Worm (Caenorhabditis elegans): Measurements from ENCODE around the gene C28A5.6.
"Not testable (repeated sequence)": the region's sequence is repeated elsewhere in the genome, so short reads cannot be mapped to it uniquely, and the experiment has no call there.

Gene C28A5.6

ce11 chrIII:4384487-4384886, 44.8 kb downstream of the C28A5.6 start, which contains the start of gene pals-28:
TSS of gene pals-28 (plus strand) at chrIII:4384787.
- TF ChIP-seq nhr-11 (tag; optimal IDR thresholded peaks at IDR 0.05), result no peak
- no peak for TF ChIP-seq unc-86 (tag; optimal IDR thresholded peaks at IDR 0.05)
- no peak for TF ChIP-seq Y22D7AL.16 (tag; optimal IDR thresholded peaks at IDR 0.05)
- no peak for TF ChIP-seq ceh-19 (GFP tag; optimal IDR thresholded peaks at IDR 0.05)
- TF ChIP-seq ceh-34 (tag; optimal IDR thresholded peaks at IDR 0.05), result no peak

- TF ChIP-seq syd-9 (tag; optimal IDR thresholded peaks at IDR 0.05) (no peak), pat-9 (tag; optimal IDR thresholded peaks at IDR 0.05) (no peak), fkh-6 (tag; optimal IDR thresholded peaks at IDR 0.05) (no peak), ahr-1 (tag; optimal IDR thresholded peaks at IDR 0.05) (no peak), K02D7.2 (tag; optimal IDR thresholded peaks at IDR 0.05) (no peak), nfya-1 (tag; optimal IDR thresholded peaks at IDR 0.05) (peak; percentile 76), npax-4 (tag; optimal IDR thresholded peaks at IDR 0.05) (no peak)
These were observed 47.2 kb downstream of the C28A5.6 start for ce11 chrIII:4382118-4382517.

- TF ChIP-seq dve-1 (tag; optimal IDR thresholded peaks at IDR 0.05) (no peak), hlh-15 (tag; optimal IDR thresholded peaks at IDR 0.05) (no peak), eyg-1 (tag; optimal IDR thresholded peaks at IDR 0.05) (no peak), Y22D7AL.16 (tag; optimal IDR thresholded peaks at IDR 0.05) (no peak), F13H6.1 (tag; optimal IDR thresholded peaks at IDR 0.05) (no peak)
These were observed 48.0 kb downstream of the C28A5.6 start, which contains the start of gene pals-27 for ce11 chrIII:4381343-4381742. TSS of gene pals-27 (plus strand) at chrIII:4381643.

ce11 chrIII:4380835-4381234, 48.5 kb downstream of the C28A5.6 start:
- TF ChIP-seq unc-42 (tag; optimal IDR thresholded peaks at IDR 0.05) (peak; percentile 60), ceh-45 (GFP tag; IDR thresholded peaks at IDR 0.05) (no peak), ceh-6 (GFP tag; optimal IDR thresholded peaks at IDR 0.05) (no peak), tbx-2 (tag; optimal IDR thresholded peaks at IDR 0.05) (no peak), dmd-4 (tag; optimal IDR thresholded peaks at IDR 0.05; ENCODE audit: borderline replicate concordance) (no peak), nfya-1 (tag; optimal IDR thresholded peaks at IDR 0.05) (peak; percentile 31), T23F11.4 (GFP tag; optimal IDR thresholded peaks at IDR 0.05) (no peak), ama-1 (optimal IDR thresholded peaks at IDR 0.05) (no peak), sox-2 (GFP tag; IDR thresholded peaks at IDR 0.05) (peak; percentile 24), ceh-31 (tag; optimal IDR thresholded peaks at IDR 0.05) (peak; percentile 60)

ce11 chrIII:4379717-4380116, 49.6 kb downstream of the C28A5.6 start, which contains the start of gene B0284.3:
TSS of gene B0284.3 (minus strand) at chrIII:4379817.
- TF ChIP-seq ets-4 (tag; optimal IDR thresholded peaks at IDR 0.05) (no peak), pqm-1 (tag; optimal IDR thresholded peaks at IDR 0.05) (no peak), fax-1 (tag; optimal IDR thresholded peaks at IDR 0.05) (no peak), nhr-232 (tag; optimal IDR thresholded peaks at IDR 0.05) (no peak), eyg-1 (tag; optimal IDR thresholded peaks at IDR 0.05) (no peak), sox-4 (tag; optimal IDR thresholded peaks at IDR 0.05) (no peak), hlh-6 (tag; optimal IDR thresholded peaks at IDR 0.05) (no peak), ama-1 (optimal IDR thresholded peaks at IDR 0.05) (no peak)

ce11 chrIII:4378600-4379293, 50.6 kb downstream of the C28A5.6 start:
- TF ChIP-seq Y22D7AL.16 (tag; optimal IDR thresholded peaks at IDR 0.05) (peak; percentile 52), K09A11.1 (tag; optimal IDR thresholded peaks at IDR 0.05; ENCODE audit: insufficient read depth) (peak; percentile 28), pat-9 (tag; optimal IDR thresholded peaks at IDR 0.05) (peak; percentile 39), ceh-19 (GFP tag; optimal IDR thresholded peaks at IDR 0.05) (peak; percentile 37), pha-2 (tag; optimal IDR thresholded peaks at IDR 0.05) (peak; percentile 77), fax-1 (tag; optimal IDR thresholded peaks at IDR 0.05) (peak; percentile 48), gmeb-2 (tag; optimal IDR thresholded peaks at IDR 0.05) (peak; percentile 60), C38D4.7 (GFP tag; optimal IDR thresholded peaks at IDR 0.05) (peak; percentile 68), C08G9.2 (tag; optimal IDR thresholded peaks at IDR 0.05) (peak; percentile 43), sox-2 (GFP tag; IDR thresholded peaks at IDR 0.05) (peak; percentile 69), fkh-6 (tag; optimal IDR thresholded peaks at IDR 0.05) (peak; percentile 63), unc-3 (GFP tag; conservative IDR thresholded peaks at IDR 0.05) (peak; percentile 55; the same call in 1 of the 2 replicates), che-1 (tag; optimal IDR thresholded peaks at IDR 0.05) (peak; percentile 54), rnt-1 (tag; optimal IDR thresholded peaks at IDR 0.05) (peak; percentile 15), K02D7.2 (tag; optimal IDR thresholded peaks at IDR 0.05) (peak; percentile 55), ceh-48 (tag; optimal IDR thresholded peaks at IDR 0.05) (peak; percentile 28), dmd-4 (tag; optimal IDR thresholded peaks at IDR 0.05; ENCODE audit: borderline replicate concordance) (peak; percentile 12), tbx-2 (tag; optimal IDR thresholded peaks at IDR 0.05) (peak; percentile 51)
- not testable (repeated sequence) for TF ChIP-seq unc-3 (tag; optimal IDR thresholded peaks at IDR 0.05)
